Fruit fly (Drosophila melanogaster): ENCODE measurements around the gene Gr2a.

- TF ChIP-seq Dll (optimal IDR thresholded peaks at IDR 0.05) (no peak), psq (optimal IDR thresholded peaks at IDR 0.05) (no peak), usp (GFP tag; optimal IDR thresholded peaks at IDR 0.05) (no peak), EcR (GFP tag; optimal IDR thresholded peaks at IDR 0.05) (no peak), CG8478 (optimal IDR thresholded peaks at IDR 0.05) (no peak), pan (optimal IDR thresholded peaks at IDR 0.05) (no peak)
Measured at dm6 chrX:1469717-1470116, 17.5 kb downstream of the Gr2a start, which contains the start of gene CG32808.

Data from whole organism.